Worm (Caenorhabditis elegans) whole organism, young adult: ENCODE data around the gene gbas-1.

Experiments
- chd-7 ChIP-seq: sonication (generic microtip); optimal IDR thresholded peaks from 2 replicates; lab custom pipeline; 2016; ENCODE audit warnings: mild to moderate bottlenecking, missing genetic modification characterization, moderate library complexity, missing compliant biosample characterization
- nhr-80 ChIP-seq: sonication (generic microtip); optimal IDR thresholded peaks from 2 replicates; lab custom pipeline; 2016; ENCODE audit warnings: missing genetic modification characterization, missing compliant biosample characterization
- snpc-4 ChIP-seq, 5 experiments: fragments of 150-350 bp in 1 of 5; sonication (generic microtip) in 4 of 5; optimal IDR thresholded peaks; 2 replicates each; lab custom pipeline; 2014 to 2018; ENCODE audit warnings: missing genetic modification characterization in 5 of 5, missing biosample characterization in 3 of 5, antibody characterized with exemption in 2 of 5, mild to moderate bottlenecking in 2 of 5, missing compliant biosample characterization in 2 of 5, missing genotype in 2 of 5, moderate library complexity in 2 of 5, missing genetic modification reagents in 1 of 5

ce11 chrII:2458881-2459280, 45.8 kb upstream of the gbas-1 start, which contains the start of gene pqn-42:
- TF ChIP-seq snpc-4 (GFP tag; optimal IDR thresholded peaks at IDR 0.05; lab: Kevin White, UChicago) (no peak), snpc-4 (tag; optimal IDR thresholded peaks at IDR 0.05; lab: Kevin White, UChicago) (no peak), nhr-80 (no peak), chd-7 (tag; lab: Kevin White, UChicago) (no peak)
